Worm (Caenorhabditis elegans) whole organism, L4/young adult: ENCODE data around the gene Y37H2A.7.

Experiments used
- W03F9.2 ChIP-seq: fragments of 150-350 bp; optimal IDR thresholded peaks from 2 replicates; lab custom pipeline; 2014; ENCODE audit warnings: missing biosample characterization, missing genetic modification characterization
- dao-5 ChIP-seq: sonication (generic microtip); optimal IDR thresholded peaks from 2 replicates; lab custom pipeline; 2016; ENCODE audit warnings: missing genotype, missing genetic modification characterization, moderate library complexity, missing compliant biosample characterization
- him-1 ChIP-seq: sonication (generic microtip); optimal IDR thresholded peaks from 2 replicates; lab custom pipeline; 2016; ENCODE audit warnings: missing genotype, missing genetic modification reagents, missing genetic modification characterization, missing compliant biosample characterization

Y37H2A.7 gene

ce11 chrV:18142549-18142948 lies 8.3 kb upstream of the Y37H2A.7 start, which contains the start of gene Y37H2A.13:
Y37H2A.13 (plus strand) TSS chrV:18142849.
- no peak for TF ChIP-seq dao-5 (tag; lab: Kevin White, UChicago)
- no peak for TF ChIP-seq him-1 (tag; lab: Kevin White, UChicago)
- TF ChIP-seq W03F9.2 (tag; lab: Kevin White, UChicago) = no peak

DNA sequence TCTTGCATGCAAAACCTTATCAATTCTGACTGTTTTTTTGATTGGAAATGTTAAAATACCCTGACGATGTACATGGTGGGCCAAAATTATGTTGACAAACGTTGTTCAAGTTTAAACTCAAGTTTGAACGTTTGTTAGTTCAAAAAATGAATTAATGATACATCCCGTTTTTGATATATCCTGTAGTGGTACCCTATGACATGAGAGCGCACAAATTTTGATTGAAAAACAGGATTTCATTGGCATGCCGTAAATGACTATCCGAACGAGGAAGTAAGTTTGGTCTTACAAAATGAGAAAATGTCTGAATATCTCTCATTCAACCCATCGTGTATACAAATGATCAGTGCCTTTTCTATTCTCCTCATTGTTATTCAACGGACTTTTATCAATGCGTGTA lies 6.9 kb upstream of the Y37H2A.7 start, which contains the start of gene Y37H2A.11:
Y37H2A.11 (plus strand) TSS at position 301 of the 400 bp plus-strand sequence.
- TF ChIP-seq dao-5 (tag; lab: Kevin White, UChicago) (no peak), W03F9.2 (tag; lab: Kevin White, UChicago) (no peak), him-1 (tag; lab: Kevin White, UChicago) (no peak)

DNA sequence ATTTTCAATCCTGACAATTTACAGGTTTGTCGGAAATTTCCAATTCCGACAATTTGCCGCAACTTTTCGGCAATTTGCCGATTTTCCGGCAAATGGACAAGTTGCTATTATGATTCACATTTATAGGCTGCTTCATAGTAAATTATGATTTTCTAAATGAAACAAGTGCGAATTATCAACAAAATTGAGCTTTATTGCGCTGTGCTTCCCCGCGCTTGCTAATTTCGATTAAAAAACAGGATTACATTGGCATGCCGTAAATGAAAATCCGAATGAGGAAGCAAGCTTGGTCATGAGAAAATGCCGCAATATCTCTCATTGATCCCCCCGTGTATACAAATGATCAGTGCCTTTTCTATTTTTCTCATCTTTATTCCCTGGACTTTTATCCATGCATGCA lies 4.4 kb upstream of the Y37H2A.7 start, which contains the start of gene Y37H2A.10:
Y37H2A.10 (plus strand) TSS at position 301 of the 400 bp plus-strand sequence.
- no peak for TF ChIP-seq dao-5 (tag; lab: Kevin White, UChicago)

- TF ChIP-seq dao-5 (tag; lab: Kevin White, UChicago) = no peak
- TF ChIP-seq him-1 (tag; lab: Kevin White, UChicago) = no peak
- no peak for TF ChIP-seq W03F9.2 (tag; lab: Kevin White, UChicago)
Measured at ce11 chrV:18137679-18138078, 3.4 kb upstream of the Y37H2A.7 start.

DNA sequence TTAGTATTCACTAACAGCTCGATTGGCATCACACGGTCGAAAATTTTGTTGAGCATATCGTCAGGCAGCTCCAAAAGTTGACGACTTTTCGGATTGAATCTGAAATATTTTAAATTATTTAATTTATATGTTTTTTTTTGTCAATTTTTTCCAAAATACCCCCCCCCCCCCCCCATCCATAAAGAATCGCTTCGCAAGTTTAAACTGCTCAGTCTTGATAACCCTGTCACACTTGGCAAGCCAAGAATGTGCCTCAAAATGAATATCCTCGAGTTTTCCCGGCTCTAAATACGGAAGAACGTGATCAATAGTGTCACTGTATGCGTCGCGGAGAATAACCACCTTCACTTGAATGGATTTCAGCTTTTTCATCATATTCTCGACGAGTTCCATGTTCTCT lies 1.1 kb downstream of the Y37H2A.7 start, which contains the start of gene Y37H2A.18:
Y37H2A.18 (minus strand) TSS at position 101 of the 400 bp plus-strand sequence.
- no peak for TF ChIP-seq dao-5 (tag; lab: Kevin White, UChicago)
- no peak for TF ChIP-seq W03F9.2 (tag; lab: Kevin White, UChicago)
- no peak for TF ChIP-seq him-1 (tag; lab: Kevin White, UChicago)

DNA sequence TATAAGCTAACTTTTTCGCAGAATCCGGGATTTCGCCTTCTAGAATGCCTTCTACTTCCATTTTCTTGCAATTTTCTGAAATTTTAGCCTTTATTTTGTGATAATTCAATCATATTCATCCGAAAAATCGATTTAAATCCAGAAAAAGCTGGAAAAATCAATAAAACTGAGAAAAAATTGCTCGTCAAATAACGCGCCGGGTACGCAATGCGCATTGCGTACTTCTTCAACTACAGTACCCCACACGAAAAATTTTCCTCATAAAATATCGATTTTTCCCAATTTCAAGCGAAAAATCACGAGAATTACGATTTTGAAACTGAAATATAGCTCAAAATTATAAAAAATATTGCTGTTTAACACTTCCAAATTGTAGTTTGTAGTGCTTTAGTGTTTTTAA lies 3.2 kb downstream of the Y37H2A.7 start, which contains the start of gene Y37H2A.12:
Y37H2A.12 (minus strand) TSS at position 81 of the 400 bp plus-strand sequence.
- TF ChIP-seq him-1 (tag; lab: Kevin White, UChicago) (no peak), dao-5 (tag; lab: Kevin White, UChicago) (no peak), W03F9.2 (tag; lab: Kevin White, UChicago) (no peak)

ce11 chrV:18128545-18128944 lies 5.7 kb downstream of the Y37H2A.7 start:
- TF ChIP-seq W03F9.2 (tag; lab: Kevin White, UChicago) (no peak), dao-5 (tag; lab: Kevin White, UChicago) (no peak), him-1 (tag; lab: Kevin White, UChicago) (no peak)

DNA sequence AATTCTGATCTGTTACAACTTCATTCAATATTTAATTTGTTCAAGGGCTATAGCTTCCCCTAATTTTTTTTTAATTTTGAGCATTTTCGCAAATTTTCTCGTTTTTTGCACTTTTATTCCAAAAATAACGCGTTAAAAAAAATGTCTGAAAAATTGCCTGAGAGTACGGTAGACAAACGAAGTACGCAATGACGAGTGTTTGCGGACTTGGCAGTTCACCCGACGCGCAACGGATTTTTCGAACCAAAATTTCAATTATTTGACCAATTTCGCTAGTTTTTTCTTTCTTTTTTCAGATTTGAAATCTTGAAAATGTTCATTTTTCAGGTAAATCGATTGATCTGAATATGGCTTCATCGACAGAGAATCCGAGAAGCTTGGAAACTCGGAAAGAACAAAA lies 7.1 kb downstream of the Y37H2A.7 start, which contains the start of gene fbxa-211:
fbxa-211 (plus strand) TSS at position 328 of the 400 bp plus-strand sequence.
- TF ChIP-seq dao-5 (tag; lab: Kevin White, UChicago) (no peak), him-1 (tag; lab: Kevin White, UChicago) (no peak), W03F9.2 (tag; lab: Kevin White, UChicago) (no peak)

ce11 chrV:18125075-18125474 lies 9.2 kb downstream of the Y37H2A.7 start, which contains the start of gene fbxa-210:
fbxa-210 (plus strand) TSS chrV:18125375.
- TF ChIP-seq him-1 (tag; lab: Kevin White, UChicago) (no peak), W03F9.2 (tag; lab: Kevin White, UChicago) (no peak), dao-5 (tag; lab: Kevin White, UChicago) (no peak)

DNA sequence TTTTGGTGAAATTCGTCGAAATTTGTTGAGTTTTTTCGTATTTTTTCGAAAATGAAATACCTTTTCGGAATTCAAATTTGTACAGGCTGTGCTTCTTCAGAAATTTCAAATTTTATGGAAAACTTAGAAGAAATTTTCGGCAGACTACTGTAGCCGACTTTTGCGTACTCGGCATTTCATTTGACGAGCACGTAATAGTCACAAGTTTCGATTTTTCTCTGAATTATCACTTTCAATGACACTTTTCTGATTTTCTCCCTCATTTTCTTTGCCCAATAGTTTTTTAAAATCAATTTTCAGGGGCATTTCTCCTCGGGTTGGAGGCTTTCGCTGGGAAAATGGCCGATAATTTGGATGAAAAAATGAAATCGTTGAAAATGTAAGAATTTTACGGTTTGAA lies 10.6 kb downstream of the Y37H2A.7 start, which contains the start of gene fbxa-107:
fbxa-107 (plus strand) TSS at position 301 of the 400 bp plus-strand sequence.
- no peak for TF ChIP-seq dao-5 (tag; lab: Kevin White, UChicago)
- TF ChIP-seq him-1 (tag; lab: Kevin White, UChicago) = no peak
- TF ChIP-seq W03F9.2 (tag; lab: Kevin White, UChicago) = no peak

DNA sequence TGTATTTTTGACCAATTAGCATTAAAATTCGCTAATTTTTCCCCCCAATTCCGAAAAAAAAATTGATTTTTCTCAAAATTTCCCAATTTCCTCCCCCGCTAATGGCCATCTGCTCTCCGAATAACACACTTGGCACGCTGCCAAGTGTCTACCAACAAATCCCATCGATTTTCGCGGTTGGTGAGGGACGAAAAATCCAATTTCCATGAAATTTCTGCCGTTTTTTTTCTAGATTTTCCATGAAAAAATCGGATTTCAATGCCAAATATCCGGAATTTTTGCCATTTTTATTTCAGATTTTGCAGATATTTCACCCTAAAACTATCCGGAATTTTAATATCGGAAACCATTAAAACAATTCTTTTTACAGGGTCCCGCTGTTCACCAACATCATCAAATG lies 24.8 kb downstream of the Y37H2A.7 start:
- TF ChIP-seq him-1 (tag; lab: Kevin White, UChicago) (no peak), W03F9.2 (tag; lab: Kevin White, UChicago) (no peak), dao-5 (tag; lab: Kevin White, UChicago) (no peak)

- TF ChIP-seq him-1 (tag; lab: Kevin White, UChicago) (no peak), W03F9.2 (tag; lab: Kevin White, UChicago) (no peak), dao-5 (tag; lab: Kevin White, UChicago) (no peak)
Measured at ce11 chrV:18107969-18108368, 26.3 kb downstream of the Y37H2A.7 start, which contains the start of gene Y37H2A.1. Y37H2A.1 (plus strand) TSS chrV:18108269.

DNA sequence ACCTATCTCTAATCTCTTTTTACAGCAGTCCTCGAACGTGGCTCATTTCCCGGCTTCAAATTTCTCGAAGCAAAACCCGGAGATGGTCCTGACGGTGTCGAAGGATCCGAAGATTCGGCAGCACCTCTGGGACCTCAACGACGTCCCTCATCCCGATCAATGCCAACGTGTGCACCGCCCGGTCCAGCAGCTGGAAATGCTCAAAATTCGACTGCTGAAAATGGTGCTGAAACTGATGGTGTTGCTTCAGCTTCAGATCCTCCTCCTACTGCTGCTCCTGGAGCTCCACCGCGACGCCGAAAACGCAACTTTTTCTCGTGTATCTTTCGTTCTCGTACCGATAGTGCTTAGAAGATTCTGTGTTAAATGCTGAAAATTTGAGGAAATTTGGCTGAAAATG lies 28.2 kb downstream of the Y37H2A.7 start:
- TF ChIP-seq W03F9.2 (tag; lab: Kevin White, UChicago) = no peak
- no peak for TF ChIP-seq him-1 (tag; lab: Kevin White, UChicago)
- TF ChIP-seq dao-5 (tag; lab: Kevin White, UChicago) = no peak

DNA sequence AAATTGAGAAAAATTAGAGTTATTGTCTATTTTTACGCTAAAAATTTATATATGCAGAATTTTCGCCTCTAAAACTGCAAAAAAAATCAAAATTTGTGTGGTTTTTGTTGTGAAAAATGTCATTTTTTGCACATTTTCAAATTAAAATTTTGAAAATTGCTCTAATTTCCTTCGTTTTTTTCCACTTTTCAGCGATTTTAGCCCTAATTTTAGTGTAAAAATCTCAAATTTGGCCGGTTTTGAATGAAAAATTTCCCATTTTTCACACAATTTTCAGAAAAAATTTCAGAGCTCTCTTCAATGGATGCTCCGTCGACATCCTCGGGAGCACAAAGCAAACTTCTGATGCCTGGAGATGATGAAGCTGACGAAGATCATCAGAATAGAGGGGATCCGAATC lies 35.9 kb downstream of the Y37H2A.7 start, which contains the start of gene par-4:
par-4 (plus strand) TSS at position 301 of the 400 bp plus-strand sequence.
- TF ChIP-seq dao-5 (tag; lab: Kevin White, UChicago) (no peak), W03F9.2 (tag; lab: Kevin White, UChicago) (no peak), him-1 (tag; lab: Kevin White, UChicago) (no peak)
